Fruit fly (Drosophila melanogaster) S2 (cell line): Measurements from ENCODE around the gene CG33700.

ENCODE experiments used
- CG8478 ChIP-seq: fragments of >200 bp; optimal IDR thresholded peaks from 2 replicates; lab custom pipeline; 2018
- CTCF ChIP-seq, 2 experiments: fragments of >200 bp; optimal IDR thresholded peaks; 2 replicates each; lab custom pipeline; 2018

dm6 chr3L:9525444-9525843 is at the start of gene CG33700:
- TF ChIP-seq CTCF (optimal IDR thresholded peaks at IDR 0.05; lab: Kevin White, UChicago) (no peak), CG8478 (lab: Kevin White, UChicago) (no peak)
